Worm (Caenorhabditis elegans) whole organism, L1 larva: Measurements from ENCODE around the gene alh-1.

Source experiments
- elt-2 ChIP-seq: sonication (generic microtip); optimal IDR thresholded peaks from 2 replicates; lab custom pipeline; 2016; ENCODE audit warnings: missing genetic modification characterization, mild to moderate bottlenecking, inconsistent platforms, missing compliant biosample characterization, missing genetic modification reagents
- ztf-4 ChIP-seq: fragments of 150-350 bp; optimal IDR thresholded peaks from 2 replicates; lab custom pipeline; 2014; ENCODE audit warnings: missing biosample characterization, missing genetic modification characterization

DNA sequence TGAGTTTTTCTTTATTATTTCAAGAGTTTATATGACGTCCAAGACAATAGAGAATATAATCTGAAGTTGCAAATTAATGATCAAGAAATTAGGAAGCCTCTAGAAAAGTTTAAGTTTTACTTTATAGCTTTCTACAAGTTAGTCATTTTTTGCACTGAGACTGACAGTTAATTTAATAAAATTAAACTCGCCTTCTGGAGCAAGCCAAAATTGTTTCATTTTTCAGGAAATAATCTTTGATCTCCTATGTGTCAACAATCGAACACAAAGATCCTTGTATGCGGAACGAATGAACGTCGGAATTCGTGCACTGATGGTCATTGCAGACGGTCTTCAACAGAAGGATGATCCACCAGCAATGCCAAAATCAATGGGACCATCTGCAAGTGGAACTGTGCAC, 34.8 kb downstream of the alh-1 start:
- TF ChIP-seq elt-2 (tag; lab: Kevin White, UChicago) (no peak), ztf-4 (tag; lab: Kevin White, UChicago) (no peak)
